ENCODE assay signal across 2 worm cellular contexts in the genomic region with DNA sequence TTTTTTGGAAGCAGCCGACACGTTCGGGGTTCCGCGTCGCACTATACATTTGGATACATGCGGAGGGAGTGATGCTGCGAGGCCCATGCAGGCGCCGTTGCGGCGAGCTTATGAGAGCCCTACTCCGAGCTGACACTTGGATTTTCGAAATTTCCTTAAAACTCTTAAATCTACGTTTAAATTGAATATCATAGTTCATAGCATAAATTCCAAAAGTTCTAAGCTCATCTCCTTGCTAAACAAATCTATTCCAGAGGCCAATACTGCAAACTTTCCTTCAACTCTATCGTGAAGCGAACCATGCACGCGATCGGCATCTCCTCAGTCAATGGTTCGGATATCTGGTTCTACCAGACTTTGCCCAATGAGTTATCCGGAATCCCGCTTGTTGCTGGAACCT.
TF ChIP-seq lines count a peak whose summit lies in the region.

Gene dgn-3 (plus strand): TSS at position 301 of the 400 bp plus-strand sequence.

TF ChIP-seq in whole organism, L4 larva, 104 proteins besides CTCF, POLR2A, EP300 and RAD21:
- no peak for TF ChIP-seq cey-2 (tag; optimal IDR thresholded peaks at IDR 0.05; lab: Kevin White, UChicago; ENCODE audit: borderline replicate concordance, insufficient read depth)
- TF ChIP-seq set-16 (GFP tag; IDR thresholded peaks at IDR 0.05; lab: Robert Waterston, UW): peak; percentile 44; the same call in 1 of the 2 replicates

TF ChIP-seq in whole organism, young adult, 124 proteins besides CTCF, POLR2A, EP300 and RAD21:
- TF ChIP-seq let-607 (tag; optimal IDR thresholded peaks at IDR 0.05; lab: Kevin White, UChicago) (no peak), snpc-4 (GFP tag; optimal IDR thresholded peaks at IDR 0.05; lab: Kevin White, UChicago) (no peak), snpc-4 (tag; optimal IDR thresholded peaks at IDR 0.05; lab: Kevin White, UChicago) (peak in 1 of 4 experiments; percentile 54), egl-44 (GFP tag; IDR thresholded peaks at IDR 0.05; lab: Robert Waterston, UW) (no peak), madf-10 (tag; optimal IDR thresholded peaks at IDR 0.05; lab: Kevin White, UChicago) (no peak), ztf-28 (GFP tag; IDR thresholded peaks at IDR 0.05; lab: Robert Waterston, UW) (no peak), zfh-2 (GFP tag; conservative IDR thresholded peaks at IDR 0.05; lab: Robert Waterston, UW) (peak; percentile 50; the same call in 1 of the 2 replicates), ceh-79 (tag; optimal IDR thresholded peaks at IDR 0.05; lab: Kevin White, UChicago) (no peak)
